Worm (Caenorhabditis elegans): ENCODE data around the gene lgc-42.

- TF ChIP-seq fkh-10 (GFP tag; optimal IDR thresholded peaks at IDR 0.05) = no peak
- TF ChIP-seq tbx-2 (tag; optimal IDR thresholded peaks at IDR 0.05) = no peak
- no peak for TF ChIP-seq pha-4 (tag; optimal IDR thresholded peaks at IDR 0.05)
- no peak for TF ChIP-seq ahr-1 (tag; optimal IDR thresholded peaks at IDR 0.05)
- no peak for TF ChIP-seq ceh-48 (tag; optimal IDR thresholded peaks at IDR 0.05)
- TF ChIP-seq hlh-6 (tag; optimal IDR thresholded peaks at IDR 0.05) = no peak
- no peak for TF ChIP-seq eyg-1 (tag; optimal IDR thresholded peaks at IDR 0.05)
- TF ChIP-seq ceh-6 (GFP tag; optimal IDR thresholded peaks at IDR 0.05) = no peak
- no peak for TF ChIP-seq T23F11.4 (GFP tag; optimal IDR thresholded peaks at IDR 0.05)
Observed at ce11 chrIII:1984860-1985259, 12.8 kb upstream of the lgc-42 start, which contains the start of gene Y39A3B.7.

Data from whole organism, late embryonic.